Fruit fly (Drosophila melanogaster): Measurements from ENCODE around the gene Tak1.
"Not testable (repeated sequence)": the region's sequence is repeated elsewhere in the genome, so short reads cannot be mapped to it uniquely, and the experiment has no call there.

Gene Tak1

DNA sequence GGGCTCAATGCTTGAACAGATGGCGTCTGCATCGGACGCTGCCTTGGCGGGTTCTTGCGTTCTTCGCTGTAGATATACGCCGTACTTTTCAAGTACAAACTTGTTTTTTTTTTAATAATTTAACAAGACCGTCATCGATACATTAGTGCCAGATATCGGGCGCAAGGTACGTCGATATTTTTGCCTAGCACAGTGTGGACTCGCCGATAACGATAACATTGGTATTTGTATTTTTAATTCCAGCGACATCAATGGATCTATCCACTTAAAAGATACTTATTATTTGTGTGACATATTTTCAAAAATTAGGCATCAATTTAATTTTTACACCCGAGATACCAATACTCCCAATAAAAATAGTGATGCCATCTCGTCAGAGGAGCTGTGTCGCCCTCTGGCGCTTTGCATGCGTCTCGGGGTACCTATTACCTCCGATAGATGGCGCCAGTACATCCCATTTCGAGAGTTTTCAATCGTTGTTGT is at the start of gene Tak1 (continued):
- TF ChIP-seq tap (tag; optimal IDR thresholded peaks at IDR 0.05) (no peak), fu2 (GFP tag; optimal IDR thresholded peaks at IDR 0.05) (peak; percentile 2), MTF-1 (GFP tag; optimal IDR thresholded peaks at IDR 0.05; ENCODE audit: borderline replicate concordance) (peak; percentile 45), stc (GFP tag; IDR thresholded peaks at IDR 0.05) (no peak), Adf1 (GFP tag; IDR thresholded peaks at IDR 0.05) (no peak), tio (GFP tag; optimal IDR thresholded peaks at IDR 0.05) (peak; percentile 47), CG2889 (GFP tag; IDR thresholded peaks at IDR 0.05) (no peak), slou (GFP tag; optimal IDR thresholded peaks at IDR 0.05) (no peak), br (optimal IDR thresholded peaks at IDR 0.05) (no peak), CG30431 (GFP tag; optimal IDR thresholded peaks at IDR 0.05) (peak; percentile 49), Hsf (GFP tag; optimal IDR thresholded peaks at IDR 0.05) (peak; percentile 69), CG30020 (tag; optimal IDR thresholded peaks at IDR 0.05) (peak; percentile 60), CG32772 (GFP tag; IDR thresholded peaks at IDR 0.05) (peak; percentile 17; the same call in 1 of the 2 replicates), CG10321 (GFP tag; IDR thresholded peaks at IDR 0.05) (peak; percentile 13; the same call in 1 of the 2 replicates), z (GFP tag; IDR thresholded peaks at IDR 0.05) (no peak), stwl (tag; optimal IDR thresholded peaks at IDR 0.05) (peak; percentile 82), CrebB (tag; optimal IDR thresholded peaks at IDR 0.05) (peak; percentile 10), amos (GFP tag; IDR thresholded peaks at IDR 0.05; ENCODE audit: partially characterized antibody) (peak; percentile 63), CG17829 (tag; optimal IDR thresholded peaks at IDR 0.05) (peak; percentile 60), CG31365 (tag; optimal IDR thresholded peaks at IDR 0.05) (peak; percentile 4), Meics (GFP tag; optimal IDR thresholded peaks at IDR 0.05) (peak; percentile 59), Pdp1 (GFP tag; optimal IDR thresholded peaks at IDR 0.05) (peak; percentile 1 to 52), ttk (GFP tag; IDR thresholded peaks at IDR 0.05) (no peak), CG42726 (GFP tag; IDR thresholded peaks at IDR 0.05; ENCODE audit: partially characterized antibody) (no peak), CG34224 (GFP tag; IDR thresholded peaks at IDR 0.05; ENCODE audit: partially characterized antibody) (peak; percentile 80), Camta (GFP tag; optimal IDR thresholded peaks at IDR 0.05) (peak; percentile 52), CG2202 (tag; optimal IDR thresholded peaks at IDR 0.05) (no peak), CG8924 (tag; optimal IDR thresholded peaks at IDR 0.05) (peak; percentile 16), zen (tag; optimal IDR thresholded peaks at IDR 0.05) (peak; percentile 18)

DNA sequence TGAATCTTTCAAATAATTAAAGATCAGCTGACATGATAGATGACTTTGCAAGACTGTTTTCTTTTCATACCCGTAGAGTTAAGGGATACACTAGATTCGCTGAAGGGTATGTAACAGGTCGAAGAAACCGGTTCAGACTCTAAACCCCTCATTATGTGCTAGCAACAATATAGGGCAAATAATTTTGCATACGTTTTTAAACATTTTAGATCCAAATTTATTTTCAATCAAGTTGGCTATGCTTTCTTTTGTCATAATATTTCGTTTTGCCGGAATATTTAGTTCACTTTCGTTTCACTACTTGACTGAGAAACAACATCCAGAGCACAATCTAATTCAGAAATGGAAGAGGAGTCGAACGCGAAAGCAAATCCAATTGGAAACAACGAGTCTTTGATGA is 49.3 kb upstream of the Tak1 start, which contains the start of gene CG42580:
CG42580 (plus strand) TSS at position 301 of the 400 bp plus-strand sequence.
- TF ChIP-seq CG1832, crp, Vsx1 (GFP tag; optimal IDR thresholded peaks at IDR 0.05): not testable (repeated sequence)

DNA sequence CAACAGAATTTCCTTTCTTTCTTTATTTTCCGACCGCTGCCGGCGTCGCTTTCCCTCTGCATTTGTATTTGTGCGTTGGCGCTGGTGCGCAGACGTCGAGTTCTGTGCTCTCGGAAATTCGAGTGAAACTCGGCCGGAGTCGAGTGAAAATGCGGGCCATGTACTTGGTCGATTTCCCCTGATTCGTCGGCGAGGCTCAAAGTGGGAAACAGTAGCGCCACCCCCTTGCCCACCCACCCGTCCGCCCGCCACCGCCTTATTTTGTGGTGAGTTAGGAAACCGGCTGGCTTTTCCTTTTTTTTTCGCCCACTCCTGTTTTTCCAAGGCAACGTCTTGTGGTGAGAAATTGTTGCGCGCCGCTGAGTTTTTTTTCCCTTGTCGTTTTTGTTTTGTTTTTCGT is 34.9 kb upstream of the Tak1 start:
- TF ChIP-seq CG3847 (GFP tag; IDR thresholded peaks at IDR 0.05) (no peak), twi (tag; optimal IDR thresholded peaks at IDR 0.05) (no peak), z (GFP tag; IDR thresholded peaks at IDR 0.05) (peak; percentile 95), CG10979 (tag; optimal IDR thresholded peaks at IDR 0.05) (no peak), Nf-YC (tag; optimal IDR thresholded peaks at IDR 0.05) (peak; percentile 86), Bgb (GFP tag; IDR thresholded peaks at IDR 0.05; ENCODE audit: partially characterized antibody) (peak; percentile 22; the same call in 1 of the 2 replicates), ewg (GFP tag; optimal IDR thresholded peaks at IDR 0.05) (peak; percentile 45), Adf1 (GFP tag; IDR thresholded peaks at IDR 0.05) (peak; percentile 52; the same call in 1 of the 2 replicates), crol (GFP tag; IDR thresholded peaks at IDR 0.05) (peak; percentile 78), Deaf1 (tag; optimal IDR thresholded peaks at IDR 0.05) (peak; percentile 49), cg (GFP tag; optimal IDR thresholded peaks at IDR 0.05) (peak; percentile 13), Nf-YB (GFP tag; optimal IDR thresholded peaks at IDR 0.05) (peak; percentile 87)
